Fruit fly (Drosophila melanogaster) whole organism, embryonic: ENCODE measurements around the gene CG42823.
A peak's percentile ranks its signal among the peaks of the same experiment; 100 is the strongest.

Experiments
- Atf-2 ChIP-seq: fragments of 200-800 bp; sonication (Bioruptor generic); optimal IDR thresholded peaks from 2 replicates; lab custom pipeline; 2016; ENCODE audit warnings: missing biosample characterization, missing genetic modification characterization
- CG1024 ChIP-seq: fragments of 200-800 bp; sonication (Bioruptor generic); IDR thresholded peaks from 2 replicates; pipeline ENCODE4 v1.3.6; 2022; ENCODE audit warnings: missing biosample characterization, missing genetic modification characterization
- CG11247 ChIP-seq: fragments of 200-800 bp; sonication (Bioruptor generic); IDR thresholded peaks from 2 replicates; pipeline ENCODE4 v1.3.6; 2022; ENCODE audit warnings: missing biosample characterization, missing genetic modification characterization
- CG11695 ChIP-seq: fragments of 200-800 bp; sonication (Bioruptor generic); IDR thresholded peaks from 3 replicates; pipeline ENCODE4 v1.3.6; 2022; ENCODE audit warnings: missing biosample characterization, missing genetic modification characterization
- CG13424 ChIP-seq: fragments of 200-800 bp; sonication (Bioruptor generic); optimal IDR thresholded peaks from 2 replicates; lab custom pipeline; 2019; ENCODE audit warnings: missing biosample characterization, mild to moderate bottlenecking, missing genetic modification characterization, moderate library complexity
- CG14441 ChIP-seq: fragments of 200-800 bp; sonication (Bioruptor generic); IDR thresholded peaks from 2 replicates; pipeline ENCODE4 v1.3.6; 2022; ENCODE audit warnings: missing biosample characterization, missing genetic modification characterization
- CG14965 ChIP-seq: fragments of 200-800 bp; sonication (Bioruptor generic); optimal IDR thresholded peaks from 2 replicates; lab custom pipeline; 2016; ENCODE audit warnings: missing biosample characterization, missing genetic modification characterization, borderline replicate concordance
- CG15073 ChIP-seq: fragments of 200-800 bp; sonication (Bioruptor generic); optimal IDR thresholded peaks from 2 replicates; lab custom pipeline; 2016; ENCODE audit warnings: missing biosample characterization, missing genetic modification characterization
- CG17612 ChIP-seq: fragments of 200-800 bp; sonication (Bioruptor generic); IDR thresholded peaks from 2 replicates; pipeline ENCODE4 v1.3.6; 2022; ENCODE audit warnings: missing biosample characterization, missing genetic modification characterization
- CG30020 ChIP-seq: fragments of 200-800 bp; optimal IDR thresholded peaks from 2 replicates; lab custom pipeline; 2019; ENCODE audit warnings: missing biosample characterization, mild to moderate bottlenecking, missing genetic modification characterization, moderate library complexity
- CG3163 ChIP-seq: fragments of 200-800 bp; sonication (Bioruptor generic); optimal IDR thresholded peaks from 3 replicates; lab custom pipeline; 2016; ENCODE audit warnings: missing biosample characterization, missing genetic modification characterization
- CG32772 ChIP-seq: fragments of 200-800 bp; sonication (Bioruptor generic); IDR thresholded peaks from 2 replicates; pipeline ENCODE4 v1.3.6; 2022; ENCODE audit warnings: missing biosample characterization, missing genetic modification characterization
- CG3726 ChIP-seq: fragments of 200-800 bp; sonication (Bioruptor generic); IDR thresholded peaks from 3 replicates; pipeline ENCODE4, ENCODE4 v1.3.6; 2022; ENCODE audit warnings: missing biosample characterization, missing genetic modification characterization
- CG4820 ChIP-seq: fragments of 200-800 bp; sonication (Bioruptor generic); optimal IDR thresholded peaks from 3 replicates; lab custom pipeline; 2016; ENCODE audit warnings: missing biosample characterization, missing genetic modification characterization
- CG9437 ChIP-seq: fragments of 200-800 bp; sonication (Bioruptor generic); optimal IDR thresholded peaks from 2 replicates; lab custom pipeline; 2018; ENCODE audit warnings: missing biosample characterization, mild to moderate bottlenecking, missing genetic modification characterization
- Camta ChIP-seq: fragments of 200-800 bp; sonication (Bioruptor generic); optimal IDR thresholded peaks from 2 replicates; lab custom pipeline; 2016; ENCODE audit warnings: missing biosample characterization, missing genetic modification characterization
- Dek ChIP-seq: fragments of 200-800 bp; sonication (Bioruptor generic); optimal IDR thresholded peaks from 3 replicates; lab custom pipeline; 2019; ENCODE audit warnings: missing biosample characterization, mild to moderate bottlenecking, missing genetic modification characterization, moderate library complexity
- Dll ChIP-seq: fragments of 200-800 bp; sonication (Bioruptor generic); IDR thresholded peaks from 4 replicates; pipeline ENCODE4 v1.3.6; 2022; ENCODE audit warnings: missing biosample characterization, missing genetic modification characterization; ENCODE audit not compliant: partially characterized antibody
- Ets65A ChIP-seq: fragments of 200-800 bp; sonication (Bioruptor generic); peaks from one replicate; lab custom pipeline; 2016; ENCODE audit warnings: missing biosample characterization, missing genetic modification characterization
- Ets97D ChIP-seq: fragments of 200-800 bp; sonication (Bioruptor generic); optimal IDR thresholded peaks from 3 replicates; lab custom pipeline; 2016; ENCODE audit warnings: missing biosample characterization, missing genetic modification characterization
- Fer1 ChIP-seq: fragments of 200-800 bp; sonication (Bioruptor generic); optimal IDR thresholded peaks from 2 replicates; lab custom pipeline; 2017; ENCODE audit warnings: missing biosample characterization, mild to moderate bottlenecking, missing genetic modification characterization
- GATAe ChIP-seq: fragments of 200-800 bp; sonication (Bioruptor generic); conservative IDR thresholded peaks from 2 replicates; pipeline ENCODE4 v1.3.6; 2022; ENCODE audit warnings: missing biosample characterization, missing genetic modification characterization
- Lhr ChIP-seq: fragments of 200-800 bp; sonication (Bioruptor generic); optimal IDR thresholded peaks from 3 replicates; lab custom pipeline; 2017; ENCODE audit warnings: mild to moderate bottlenecking, missing biosample characterization, missing genetic modification reagents, missing genetic modification characterization
- Med ChIP-seq: fragments of 200-800 bp; sonication (Bioruptor generic); peaks from one replicate; lab custom pipeline; 2016; ENCODE audit warnings: missing biosample characterization, missing genetic modification characterization, mild to moderate bottlenecking, inconsistent platforms, moderate library complexity
- NFAT ChIP-seq: fragments of 200-800 bp; sonication (Bioruptor generic); IDR thresholded peaks from 2 replicates; pipeline ENCODE4 v1.3.6; 2022; ENCODE audit warnings: missing biosample characterization, missing genetic modification characterization
- Nf-YB ChIP-seq: fragments of 200-800 bp; sonication (Bioruptor generic); optimal IDR thresholded peaks from 3 replicates; lab custom pipeline; 2019; ENCODE audit warnings: missing biosample characterization, mild to moderate bottlenecking, missing genetic modification characterization, moderate library complexity
- Optix ChIP-seq: fragments of 200-800 bp; sonication (Bioruptor generic); IDR thresholded peaks from 3 replicates; pipeline ENCODE4 v1.3.6; 2022; ENCODE audit warnings: missing biosample characterization, missing genetic modification characterization
- Sox100B ChIP-seq: fragments of 200-800 bp; sonication (Bioruptor generic); optimal IDR thresholded peaks from 3 replicates; lab custom pipeline; 2018; ENCODE audit warnings: missing biosample characterization, mild to moderate bottlenecking, missing genetic modification characterization
- Sry-δ ChIP-seq: fragments of 200-800 bp; sonication (Bioruptor generic); optimal IDR thresholded peaks from 2 replicates; lab custom pipeline; 2016; ENCODE audit warnings: missing biosample characterization, missing genetic modification characterization
- Stat92E ChIP-seq, 3 experiments: fragments of >200 bp in 2 of 3; fragments of 200-800 bp in 1 of 3; sonication (Bioruptor generic) in 1 of 3; optimal IDR thresholded peaks; 2 replicates each; lab custom pipeline; 2017 to 2019; ENCODE audit warnings: missing biosample characterization in 3 of 3, missing genetic modification characterization in 3 of 3, mild to moderate bottlenecking in 1 of 3, moderate library complexity in 1 of 3
- Xrp1 ChIP-seq: fragments of 200-800 bp; sonication (Bioruptor generic); IDR thresholded peaks from 2 replicates; pipeline ENCODE4 v1.3.6; 2022; ENCODE audit warnings: missing biosample characterization, missing genetic modification characterization
- ase ChIP-seq: fragments of 200-800 bp; sonication (Bioruptor generic); IDR thresholded peaks from 3 replicates; pipeline ENCODE4 v1.3.6; 2022; ENCODE audit warnings: missing biosample characterization, missing genetic modification characterization
- chm ChIP-seq: fragments of 200-800 bp; sonication (Bioruptor generic); IDR thresholded peaks from 2 replicates; pipeline ENCODE4 v1.3.6; 2022; ENCODE audit warnings: missing biosample characterization, missing genetic modification characterization
- croc ChIP-seq: fragments of 200-800 bp; sonication (Bioruptor generic); conservative IDR thresholded peaks from 3 replicates; pipeline ENCODE4 v1.3.6; 2022; ENCODE audit warnings: missing biosample characterization, missing genetic modification characterization
- exex ChIP-seq: fragments of 200-800 bp; sonication (Bioruptor generic); optimal IDR thresholded peaks from 4 replicates; lab custom pipeline; 2018; ENCODE audit warnings: missing biosample characterization, mild to moderate bottlenecking, missing genetic modification characterization, moderate library complexity
- ftz-f1 ChIP-seq: fragments of 200-800 bp; sonication (Bioruptor generic); optimal IDR thresholded peaks from 2 replicates; lab custom pipeline; 2016; ENCODE audit warnings: missing biosample characterization, missing genetic modification characterization
- gro ChIP-seq: fragments of 200-800 bp; sonication (Bioruptor generic); optimal IDR thresholded peaks from 2 replicates; lab custom pipeline; 2016; ENCODE audit warnings: missing biosample characterization, missing genetic modification characterization
- hb ChIP-seq: fragments of 200-800 bp; sonication (Bioruptor generic); IDR thresholded peaks from 3 replicates; pipeline ENCODE4 v1.3.6; 2022; ENCODE audit warnings: missing biosample characterization, missing genetic modification characterization; ENCODE audit not compliant: partially characterized antibody
- lola ChIP-seq, 3 experiments: fragments of >200 bp in 2 of 3; fragments of 200-800 bp in 1 of 3; sonication (Bioruptor generic) in 1 of 3; optimal IDR thresholded peaks; 2 replicates each; lab custom pipeline; 2017 to 2019; ENCODE audit warnings: missing biosample characterization in 3 of 3, missing genetic modification characterization in 3 of 3, mild to moderate bottlenecking in 1 of 3, moderate library complexity in 1 of 3
- pan ChIP-seq, 4 experiments: fragments of >200 bp in 3 of 4; fragments of 200-800 bp in 1 of 4; sonication (Bioruptor generic) in 1 of 4; optimal IDR thresholded peaks in 3 of 4; IDR thresholded peaks in 1 of 4; 2 replicates each; pipeline versions ENCODE4 v1.3.6 to Lab custom; 2017 to 2022; ENCODE audit warnings: missing biosample characterization in 2 of 4, missing genetic modification characterization in 2 of 4, mixed read lengths in 1 of 4
- salm ChIP-seq: fragments of 200-800 bp; sonication (Bioruptor generic); optimal IDR thresholded peaks from 2 replicates; lab custom pipeline; 2018; ENCODE audit warnings: missing biosample characterization, mild to moderate bottlenecking, missing genetic modification characterization
- sens ChIP-seq: fragments of 200-800 bp; sonication (Bioruptor generic); peaks from one replicate; lab custom pipeline; 2016; ENCODE audit warnings: missing biosample characterization, missing genetic modification characterization
- shn ChIP-seq: fragments of 200-800 bp; sonication (Bioruptor generic); optimal IDR thresholded peaks from 3 replicates; lab custom pipeline; 2016; ENCODE audit warnings: missing biosample characterization, missing genetic modification characterization
- sim ChIP-seq: fragments of 200-800 bp; sonication (Bioruptor generic); IDR thresholded peaks from 2 replicates; pipeline ENCODE4 v1.3.6; 2022; ENCODE audit warnings: missing biosample characterization, missing genetic modification characterization
- tna ChIP-seq: fragments of 200-800 bp; sonication (Bioruptor generic); IDR thresholded peaks from 2 replicates; pipeline ENCODE4 v1.3.6; 2022; ENCODE audit warnings: missing biosample characterization, missing genetic modification characterization; ENCODE audit not compliant: partially characterized antibody
- vfl ChIP-seq: fragments of 200-800 bp; sonication (Bioruptor generic); optimal IDR thresholded peaks from 2 replicates; lab custom pipeline; 2016; ENCODE audit warnings: missing biosample characterization, missing genetic modification characterization
- wek ChIP-seq: fragments of 200-800 bp; sonication (Bioruptor generic); optimal IDR thresholded peaks from 3 replicates; lab custom pipeline; 2018; ENCODE audit warnings: missing biosample characterization, mild to moderate bottlenecking, missing genetic modification characterization, moderate library complexity
- zen2 ChIP-seq: fragments of 200-800 bp; sonication (Bioruptor generic); IDR thresholded peaks from 3 replicates; pipeline ENCODE4 v1.3.6; 2022; ENCODE audit warnings: missing biosample characterization, missing genetic modification characterization; ENCODE audit not compliant: partially characterized antibody
- zf30C ChIP-seq: fragments of 200-800 bp; sonication (Bioruptor generic); optimal IDR thresholded peaks from 3 replicates; lab custom pipeline; 2018; ENCODE audit warnings: missing biosample characterization, mild to moderate bottlenecking, missing genetic modification characterization

CG42823 gene

DNA sequence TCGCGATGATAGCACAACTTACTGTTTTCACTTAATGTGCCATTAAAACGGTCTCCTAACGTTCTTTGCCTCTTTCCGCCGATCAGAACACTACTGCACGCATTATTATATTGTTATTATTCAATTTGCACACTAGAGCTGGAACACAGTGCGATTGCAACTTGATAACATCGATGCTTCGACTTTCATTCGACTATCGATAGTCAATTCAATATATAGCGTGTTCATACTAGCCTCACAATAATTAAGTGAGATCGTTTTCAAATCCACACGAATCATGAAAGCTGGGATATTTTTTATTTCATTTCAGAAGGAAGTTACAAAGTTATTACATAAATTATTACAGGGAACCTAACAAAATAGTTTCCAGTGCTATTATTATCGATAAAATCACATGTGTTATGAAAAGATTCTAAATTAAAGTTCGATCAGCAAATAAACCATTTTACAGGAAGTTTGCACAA is 3.6 kb downstream of the CG42823 start (continued):
- TF ChIP-seq ftz-f1 (no peak), Ets97D (GFP tag; lab: Kevin White, UChicago) (peak; percentile 45), CG3163 (GFP tag; lab: Kevin White, UChicago) (peak; percentile 36), Dek (tag; lab: Kevin White, UChicago) (peak; percentile 75), Camta (GFP tag; lab: Kevin White, UChicago) (peak; percentile 53), CG11695 (GFP tag; lab: Robert Waterston, UW) (0 out of 3 replicates have a peak, but pooled peaks have one; percentile 44), exex (peak; percentile 56), CG9437 (GFP tag; lab: Kevin White, UChicago) (peak; percentile 24), zen2 (peak; percentile 63; the same call in 1 of the 3 replicates), gro (GFP tag; lab: Kevin White, UChicago) (peak; percentile 51), pan (optimal IDR thresholded peaks at IDR 0.05; lab: Kevin White, UChicago) (no peak), pan (GFP tag; optimal IDR thresholded peaks at IDR 0.05 in 1 of 2, IDR thresholded peaks at IDR 0.05 in 1 of 2) (peak in 1 of 2 experiments; percentile 58), Optix (GFP tag; lab: Robert Waterston, UW) (no peak), CG14441 (GFP tag; lab: Robert Waterston, UW) (peak; percentile 50), Atf-2 (GFP tag; lab: Kevin White, UChicago) (peak; percentile 47), hb (GFP tag; lab: Robert Waterston, UW) (peak; percentile 76), CG3726 (GFP tag; lab: Robert Waterston, UW) (no peak), tna (peak; percentile 77), Dll (GFP tag; lab: Robert Waterston, UW) (peak; percentile 84), ase (no peak), Sry-δ (GFP tag; lab: Kevin White, UChicago) (peak; percentile 91), Stat92E (GFP tag; optimal IDR thresholded peaks at IDR 0.05; lab: Kevin White, UChicago) (no peak), Xrp1 (GFP tag; lab: Robert Waterston, UW) (peak; percentile 17; the same call in 1 of the 2 replicates), CG13424 (tag; lab: Kevin White, UChicago) (peak; percentile 57), lola (GFP tag; optimal IDR thresholded peaks at IDR 0.05; lab: Kevin White, UChicago) (peak in 1 of 3 experiments; percentile 88), shn (GFP tag; lab: Kevin White, UChicago) (peak; percentile 54), CG1024 (GFP tag; lab: Robert Waterston, UW) (peak; percentile 71), CG15073 (GFP tag; lab: Kevin White, UChicago) (no peak), CG30020 (peak; percentile 91), Nf-YB (peak; percentile 33), Sox100B (peak; percentile 17), vfl (GFP tag; lab: Kevin White, UChicago) (peak; percentile 54), zf30C (no peak), CG4820 (GFP tag; lab: Kevin White, UChicago) (no peak), GATAe (GFP tag; lab: Robert Waterston, UW) (peak; percentile 14; the same call in 1 of the 2 replicates), sim (GFP tag; lab: Robert Waterston, UW) (no peak), Fer1 (peak; percentile 41), CG14965 (GFP tag; lab: Kevin White, UChicago) (no peak), Ets65A (GFP tag; lab: Kevin White, UChicago) (no peak), CG17612 (GFP tag; lab: Robert Waterston, UW) (no peak), Med (GFP tag; lab: Kevin White, UChicago) (peak; percentile 83), salm (tag; lab: Kevin White, UChicago) (no peak), CG11247 (GFP tag; lab: Robert Waterston, UW) (peak; percentile 36; the same call in 1 of the 2 replicates), NFAT (GFP tag; lab: Robert Waterston, UW) (peak; percentile 43; the same call in 1 of the 2 replicates), chm (no peak), Lhr (GFP tag; lab: Kevin White, UChicago) (peak; percentile 61), CG32772 (GFP tag; lab: Robert Waterston, UW) (no peak), sens (GFP tag; lab: Kevin White, UChicago) (peak; percentile 89), croc (no peak), wek (GFP tag; lab: Kevin White, UChicago) (no peak)
